Fruit fly (Drosophila melanogaster) whole organism, embryonic: ENCODE measurements around the gene CG9616.

Source experiments
- Abd-B ChIP-seq: fragments of 200-800 bp; sonication (Bioruptor generic); optimal IDR thresholded peaks from 2 replicates; lab custom pipeline; 2018; ENCODE audit warnings: missing biosample characterization, mild to moderate bottlenecking, missing genetic modification characterization, moderate library complexity
- Aef1 ChIP-seq: fragments of 200-800 bp; sonication (Bioruptor generic); IDR thresholded peaks from 3 replicates; pipeline ENCODE4 v1.3.6; 2022; ENCODE audit warnings: missing biosample characterization, missing genetic modification characterization
- B-H1 ChIP-seq: fragments of 200-800 bp; sonication (Bioruptor generic); IDR thresholded peaks from 3 replicates; pipeline ENCODE4 v1.3.6; 2022; ENCODE audit warnings: missing biosample characterization, missing genetic modification characterization
- B-H2 ChIP-seq: fragments of 200-800 bp; sonication (Bioruptor generic); optimal IDR thresholded peaks from 2 replicates; lab custom pipeline; 2018; ENCODE audit warnings: missing biosample characterization, mild to moderate bottlenecking, missing genetic modification characterization
- CG10209 ChIP-seq: fragments of 200-800 bp; sonication (Bioruptor generic); optimal IDR thresholded peaks from 3 replicates; lab custom pipeline; 2017; ENCODE audit warnings: missing biosample characterization, mild to moderate bottlenecking, missing genetic modification characterization, missing genetic modification reagents
- CG10321 ChIP-seq: fragments of 200-800 bp; sonication (Bioruptor generic); IDR thresholded peaks from 2 replicates; pipeline ENCODE4 v1.3.6; 2022; ENCODE audit warnings: missing biosample characterization, missing genetic modification characterization
- CG10543 ChIP-seq: fragments of 200-800 bp; sonication (Bioruptor generic); optimal IDR thresholded peaks from 3 replicates; lab custom pipeline; 2017; ENCODE audit warnings: missing biosample characterization, mild to moderate bottlenecking, missing genetic modification characterization, moderate library complexity
- CG10654 ChIP-seq: fragments of 200-800 bp; sonication (Bioruptor generic); optimal IDR thresholded peaks from 2 replicates; lab custom pipeline; 2016; ENCODE audit warnings: missing biosample characterization, missing genetic modification characterization
- CG1233 ChIP-seq: fragments of 200-800 bp; sonication (Bioruptor generic); optimal IDR thresholded peaks from 4 replicates; lab custom pipeline; 2018; ENCODE audit warnings: missing biosample characterization, mild to moderate bottlenecking, missing genetic modification characterization
- CG13424 ChIP-seq: fragments of 200-800 bp; sonication (Bioruptor generic); optimal IDR thresholded peaks from 2 replicates; lab custom pipeline; 2019; ENCODE audit warnings: missing biosample characterization, mild to moderate bottlenecking, missing genetic modification characterization, moderate library complexity
- CG14014 ChIP-seq: fragments of 200-800 bp; sonication (Bioruptor generic); IDR thresholded peaks from 2 replicates; pipeline ENCODE4 v1.3.6; 2022; ENCODE audit warnings: missing biosample characterization, missing genetic modification characterization
- CG1647 ChIP-seq: fragments of 200-800 bp; sonication (Bioruptor generic); optimal IDR thresholded peaks from 3 replicates; lab custom pipeline; 2016; ENCODE audit warnings: missing biosample characterization, missing genetic modification characterization
- CG30431 ChIP-seq: fragments of 200-800 bp; sonication (Bioruptor generic); optimal IDR thresholded peaks from 2 replicates; lab custom pipeline; 2017; ENCODE audit warnings: missing biosample characterization, missing genetic modification characterization
- CG32772 ChIP-seq: fragments of 200-800 bp; sonication (Bioruptor generic); IDR thresholded peaks from 2 replicates; pipeline ENCODE4 v1.3.6; 2022; ENCODE audit warnings: missing biosample characterization, missing genetic modification characterization
- CG33557 ChIP-seq: fragments of 200-800 bp; sonication (Bioruptor generic); optimal IDR thresholded peaks from 2 replicates; lab custom pipeline; 2019; ENCODE audit warnings: missing biosample characterization, mild to moderate bottlenecking, missing genetic modification characterization, moderate library complexity
- CG3407 ChIP-seq: fragments of 200-800 bp; sonication (Bioruptor generic); optimal IDR thresholded peaks from 2 replicates; lab custom pipeline; 2018; ENCODE audit warnings: missing biosample characterization, mild to moderate bottlenecking, missing genetic modification characterization
- CG34422 ChIP-seq: fragments of 200-800 bp; sonication (Bioruptor generic); IDR thresholded peaks from 3 replicates; pipeline ENCODE4 v1.3.6; 2022; ENCODE audit warnings: missing biosample characterization, missing genetic modification characterization
- CG42726 ChIP-seq: fragments of 200-800 bp; sonication (Bioruptor generic); IDR thresholded peaks from 2 replicates; pipeline ENCODE4 v1.3.6; 2022; ENCODE audit warnings: missing biosample characterization, missing genetic modification characterization; ENCODE audit not compliant: partially characterized antibody
- CG6272 ChIP-seq: fragments of 200-800 bp; sonication (Bioruptor generic); IDR thresholded peaks from 2 replicates; pipeline ENCODE4 v1.3.6; 2022; ENCODE audit warnings: missing biosample characterization, missing genetic modification characterization
- CG6813 ChIP-seq: fragments of 200-800 bp; sonication (Bioruptor generic); optimal IDR thresholded peaks from 2 replicates; lab custom pipeline; 2017; ENCODE audit warnings: missing biosample characterization, missing genetic modification characterization, mild to moderate bottlenecking, moderate library complexity, missing genetic modification reagents
- CG8359 ChIP-seq: fragments of 200-800 bp; sonication (Bioruptor generic); optimal IDR thresholded peaks from 2 replicates; lab custom pipeline; 2017; ENCODE audit warnings: missing biosample characterization, mild to moderate bottlenecking, missing genetic modification characterization, borderline replicate concordance
- D ChIP-seq, 2 experiments: fragments of 200-800 bp in 1 of 2; fragments of >200 bp in 1 of 2; sonication (Bioruptor generic) in 1 of 2; optimal IDR thresholded peaks; 2 replicates in 1 of 2; 3 replicates in 1 of 2; lab custom pipeline; 2017; ENCODE audit warnings: mild to moderate bottlenecking in 1 of 2, missing biosample characterization in 1 of 2, missing genetic modification characterization in 1 of 2, missing genetic modification reagents in 1 of 2
- Dbx ChIP-seq: fragments of 200-800 bp; sonication (Bioruptor generic); IDR thresholded peaks from 3 replicates; pipeline ENCODE4 v1.3.6; 2022; ENCODE audit warnings: missing biosample characterization, missing genetic modification characterization
- E2f2 ChIP-seq: fragments of 200-800 bp; sonication (Bioruptor generic); IDR thresholded peaks from 2 replicates; pipeline ENCODE4 v1.3.6; 2022; ENCODE audit warnings: missing biosample characterization, missing genetic modification characterization
- Gug ChIP-seq: fragments of 200-800 bp; sonication (Bioruptor generic); IDR thresholded peaks from 4 replicates; pipeline ENCODE4 v1.3.6; 2022; ENCODE audit warnings: missing biosample characterization, missing genetic modification characterization
- MESR4 ChIP-seq: fragments of 200-800 bp; sonication (Bioruptor generic); optimal IDR thresholded peaks from 2 replicates; lab custom pipeline; 2018; ENCODE audit warnings: missing biosample characterization, mild to moderate bottlenecking, missing genetic modification characterization, moderate library complexity
- Max ChIP-seq: fragments of 200-800 bp; sonication (Bioruptor generic); optimal IDR thresholded peaks from 2 replicates; lab custom pipeline; 2016; ENCODE audit warnings: missing biosample characterization, mild to moderate bottlenecking, missing genetic modification characterization
- Nf-YA ChIP-seq: fragments of 200-800 bp; sonication (Bioruptor generic); IDR thresholded peaks from 2 replicates; pipeline ENCODE4 v1.3.6; 2022; ENCODE audit warnings: missing biosample characterization, missing genetic modification characterization
- Nf-YC ChIP-seq: fragments of 200-800 bp; optimal IDR thresholded peaks from 3 replicates; lab custom pipeline; 2019; ENCODE audit warnings: missing biosample characterization, mild to moderate bottlenecking, missing genetic modification characterization, moderate library complexity
- Sin3A ChIP-seq: fragments of >200 bp; optimal IDR thresholded peaks from 2 replicates; lab custom pipeline; 2018
- Usf ChIP-seq: fragments of 200-800 bp; sonication (Bioruptor generic); optimal IDR thresholded peaks from 2 replicates; lab custom pipeline; 2017; ENCODE audit warnings: missing genotype, missing biosample characterization, missing genetic modification characterization
- ab ChIP-seq: fragments of 200-800 bp; sonication (Bioruptor generic); optimal IDR thresholded peaks from 2 replicates; lab custom pipeline; 2016; ENCODE audit warnings: missing biosample characterization, missing genetic modification characterization
- amos ChIP-seq: fragments of 200-800 bp; sonication (Bioruptor generic); IDR thresholded peaks from 2 replicates; pipeline ENCODE4 v1.3.6; 2022; ENCODE audit warnings: missing biosample characterization, missing genetic modification characterization; ENCODE audit not compliant: partially characterized antibody
- ap ChIP-seq: fragments of 200-800 bp; sonication (Bioruptor generic); IDR thresholded peaks from 2 replicates; pipeline ENCODE4 v1.3.6; 2022; ENCODE audit warnings: missing biosample characterization, missing genetic modification characterization
- bigmax ChIP-seq: fragments of 200-800 bp; sonication (Bioruptor generic); optimal IDR thresholded peaks from 2 replicates; lab custom pipeline; 2018; ENCODE audit warnings: missing biosample characterization, mild to moderate bottlenecking, missing genetic modification characterization
- chn ChIP-seq: fragments of 200-800 bp; sonication (Bioruptor generic); optimal IDR thresholded peaks from 2 replicates; lab custom pipeline; 2016; ENCODE audit warnings: missing biosample characterization, missing genetic modification characterization
- gro ChIP-seq: fragments of 200-800 bp; sonication (Bioruptor generic); optimal IDR thresholded peaks from 2 replicates; lab custom pipeline; 2016; ENCODE audit warnings: missing biosample characterization, missing genetic modification characterization
- jigr1 ChIP-seq: fragments of 200-800 bp; sonication (Bioruptor generic); IDR thresholded peaks from 3 replicates; pipeline ENCODE4 v1.3.6; 2022; ENCODE audit warnings: missing biosample characterization, missing genetic modification characterization
- knrl ChIP-seq: fragments of 200-800 bp; sonication (Bioruptor generic); IDR thresholded peaks from 3 replicates; pipeline ENCODE4 v1.3.6; 2022; ENCODE audit warnings: missing biosample characterization, missing genetic modification characterization; ENCODE audit not compliant: partially characterized antibody
- lilli ChIP-seq: fragments of 200-800 bp; sonication (Bioruptor generic); optimal IDR thresholded peaks from 3 replicates; lab custom pipeline; 2016; ENCODE audit warnings: missing biosample characterization, missing genetic modification characterization
- pan ChIP-seq, 4 experiments: fragments of >200 bp in 3 of 4; fragments of 200-800 bp in 1 of 4; sonication (Bioruptor generic) in 1 of 4; optimal IDR thresholded peaks in 3 of 4; IDR thresholded peaks in 1 of 4; 2 replicates each; pipeline versions ENCODE4 v1.3.6 to Lab custom; 2017 to 2022; ENCODE audit warnings: missing biosample characterization in 2 of 4, missing genetic modification characterization in 2 of 4, mixed read lengths in 1 of 4
- peb ChIP-seq: fragments of 200-800 bp; sonication (Bioruptor generic); IDR thresholded peaks from 2 replicates; pipeline ENCODE4 v1.3.6; 2022; ENCODE audit warnings: missing biosample characterization, missing genetic modification characterization
- pzg ChIP-seq: fragments of 200-800 bp; sonication (Bioruptor generic); optimal IDR thresholded peaks from 3 replicates; lab custom pipeline; 2018; ENCODE audit warnings: missing biosample characterization, mild to moderate bottlenecking, missing genetic modification characterization, moderate library complexity
- row ChIP-seq: fragments of 200-800 bp; sonication (Bioruptor generic); IDR thresholded peaks from 3 replicates; pipeline ENCODE4 v1.3.6; 2022; ENCODE audit warnings: missing biosample characterization, missing genetic modification characterization
- run ChIP-seq: fragments of 200-800 bp; sonication (Bioruptor generic); optimal IDR thresholded peaks from 3 replicates; lab custom pipeline; 2018; ENCODE audit warnings: missing biosample characterization, mild to moderate bottlenecking, missing genetic modification characterization
- sens ChIP-seq: fragments of 200-800 bp; sonication (Bioruptor generic); peaks from one replicate; lab custom pipeline; 2016; ENCODE audit warnings: missing biosample characterization, missing genetic modification characterization
- shn ChIP-seq: fragments of 200-800 bp; sonication (Bioruptor generic); optimal IDR thresholded peaks from 3 replicates; lab custom pipeline; 2016; ENCODE audit warnings: missing biosample characterization, missing genetic modification characterization
- z ChIP-seq: fragments of 200-800 bp; sonication (Bioruptor generic); IDR thresholded peaks from 3 replicates; pipeline ENCODE4 v1.3.6; 2022; ENCODE audit warnings: missing biosample characterization, missing genetic modification characterization
- zf30C ChIP-seq: fragments of 200-800 bp; sonication (Bioruptor generic); optimal IDR thresholded peaks from 3 replicates; lab custom pipeline; 2018; ENCODE audit warnings: missing biosample characterization, mild to moderate bottlenecking, missing genetic modification characterization

The CG9616 gene

DNA sequence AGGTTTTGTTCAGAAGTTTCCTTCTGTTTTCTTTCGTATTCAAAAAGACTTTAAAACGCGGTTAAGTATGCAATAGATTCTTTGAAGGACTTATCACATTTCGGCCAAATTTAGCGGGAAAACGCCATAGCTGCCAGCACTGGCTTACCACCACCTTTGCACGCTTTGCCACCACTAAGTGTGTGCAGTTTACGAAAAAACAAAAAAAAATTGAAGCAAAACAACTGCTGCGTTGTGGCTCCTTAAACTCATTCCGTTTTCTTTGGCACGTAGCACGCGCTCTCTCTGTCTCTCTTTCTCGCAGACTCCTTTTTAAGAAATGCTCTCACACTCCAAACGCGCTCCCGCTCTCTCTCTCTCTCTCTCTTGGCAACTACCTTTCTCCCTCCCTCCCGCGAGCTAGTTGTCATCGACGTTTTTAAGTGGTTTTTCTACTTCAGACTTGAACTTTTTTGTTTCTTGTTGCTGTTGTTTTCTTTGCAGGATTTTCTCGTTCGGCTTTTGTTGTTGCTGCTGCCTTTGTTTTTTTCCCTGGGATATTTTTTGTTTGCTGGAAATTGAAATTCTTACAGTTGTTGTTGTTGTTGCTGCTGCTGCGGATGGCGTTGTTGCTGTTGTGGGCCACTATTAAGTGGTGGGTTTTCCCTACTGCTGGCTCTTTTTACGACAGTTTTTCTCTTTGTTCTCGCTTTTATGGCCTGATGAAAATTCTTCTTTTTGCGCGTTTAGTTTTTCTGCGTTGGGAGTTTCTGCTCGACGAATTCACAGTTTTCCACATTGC is 33.4 kb upstream of the CG9616 start (continued):
- TF ChIP-seq CG6813 (GFP tag; lab: Kevin White, UChicago) (no peak), Max (GFP tag; lab: Kevin White, UChicago) (no peak), Aef1 (GFP tag; lab: Robert Waterston, UW) (no peak), Nf-YA (GFP tag; lab: Robert Waterston, UW) (no peak), B-H2 (no peak), zf30C (no peak), Usf (GFP tag; lab: Kevin White, UChicago) (no peak), ab (GFP tag; lab: Kevin White, UChicago) (no peak), pzg (no peak), D (optimal IDR thresholded peaks at IDR 0.05; lab: Kevin White, UChicago) (no peak), D (GFP tag; optimal IDR thresholded peaks at IDR 0.05; lab: Kevin White, UChicago) (no peak), CG30431 (GFP tag; lab: Kevin White, UChicago) (no peak), CG6272 (GFP tag; lab: Robert Waterston, UW) (no peak), shn (GFP tag; lab: Kevin White, UChicago) (peak; percentile 23), row (peak; percentile 49), sens (GFP tag; lab: Kevin White, UChicago) (peak; percentile 54), knrl (GFP tag; lab: Robert Waterston, UW) (no peak), CG10654 (no peak), CG10209 (GFP tag; lab: Kevin White, UChicago) (no peak), pan (optimal IDR thresholded peaks at IDR 0.05; lab: Kevin White, UChicago) (no peak), pan (GFP tag; optimal IDR thresholded peaks at IDR 0.05 in 1 of 2, IDR thresholded peaks at IDR 0.05 in 1 of 2) (peak in 1 of 2 experiments; percentile 17), B-H1 (GFP tag; lab: Robert Waterston, UW) (no peak), CG13424 (tag; lab: Kevin White, UChicago) (no peak), MESR4 (GFP tag; lab: Kevin White, UChicago) (no peak), Dbx (GFP tag; lab: Robert Waterston, UW) (0 out of 3 replicates have a peak, but pooled peaks have one; percentile 18), chn (GFP tag; lab: Kevin White, UChicago) (no peak), CG14014 (GFP tag; lab: Robert Waterston, UW) (peak; percentile 38; the same call in 1 of the 2 replicates), peb (GFP tag; lab: Robert Waterston, UW) (no peak), Sin3A (lab: Kevin White, UChicago) (no peak), E2f2 (GFP tag; lab: Robert Waterston, UW) (no peak), ap (GFP tag; lab: Robert Waterston, UW) (no peak), jigr1 (GFP tag; lab: Robert Waterston, UW) (no peak), lilli (no peak), CG1647 (no peak), bigmax (no peak), Gug (GFP tag; lab: Robert Waterston, UW) (no peak), CG1233 (no peak), CG3407 (GFP tag; lab: Kevin White, UChicago) (no peak), z (GFP tag; lab: Robert Waterston, UW) (peak; percentile 79; the same call in 2 of the 3 replicates), run (no peak), gro (GFP tag; lab: Kevin White, UChicago) (peak; percentile 13), CG10321 (GFP tag; lab: Robert Waterston, UW) (no peak), CG10543 (no peak), CG42726 (GFP tag; lab: Robert Waterston, UW) (no peak), Nf-YC (tag; lab: Kevin White, UChicago) (no peak), CG32772 (GFP tag; lab: Robert Waterston, UW) (peak; percentile 81), Abd-B (no peak), CG34422 (GFP tag; lab: Robert Waterston, UW) (no peak), CG8359 (no peak), CG33557 (GFP tag; lab: Kevin White, UChicago) (no peak), amos (GFP tag; lab: Robert Waterston, UW) (no peak)
